Fruit fly (Drosophila melanogaster) whole organism, embryonic: ENCODE data around the gene Inx6.

Experiments
- ATbp ChIP-seq: fragments of 200-800 bp; sonication (Bioruptor generic); optimal IDR thresholded peaks from 2 replicates; lab custom pipeline; 2017; ENCODE audit warnings: missing biosample characterization, mild to moderate bottlenecking, missing genetic modification characterization, missing genetic modification reagents
- Asciz ChIP-seq: fragments of 200-800 bp; sonication (Bioruptor generic); optimal IDR thresholded peaks from 2 replicates; lab custom pipeline; 2017; ENCODE audit warnings: missing biosample characterization, mild to moderate bottlenecking, missing genetic modification characterization, missing genetic modification reagents
- B-H1 ChIP-seq: fragments of 200-800 bp; sonication (Bioruptor generic); IDR thresholded peaks from 3 replicates; pipeline ENCODE4 v1.3.6; 2022; ENCODE audit warnings: missing biosample characterization, missing genetic modification characterization
- Blimp-1 ChIP-seq: fragments of 200-800 bp; sonication (Bioruptor generic); optimal IDR thresholded peaks from 3 replicates; lab custom pipeline; 2018; ENCODE audit warnings: missing biosample characterization, missing genetic modification characterization, mild to moderate bottlenecking, moderate library complexity, missing genetic modification reagents
- C15 ChIP-seq: fragments of 200-800 bp; sonication (Bioruptor generic); IDR thresholded peaks from 3 replicates; pipeline ENCODE4 v1.3.6; 2022; ENCODE audit warnings: missing biosample characterization, missing genetic modification characterization
- CG10147 ChIP-seq: fragments of 200-800 bp; sonication (Bioruptor generic); optimal IDR thresholded peaks from 2 replicates; lab custom pipeline; 2019; ENCODE audit warnings: missing biosample characterization, mild to moderate bottlenecking, missing genetic modification characterization, moderate library complexity
- CG10321 ChIP-seq: fragments of 200-800 bp; sonication (Bioruptor generic); IDR thresholded peaks from 2 replicates; pipeline ENCODE4 v1.3.6; 2022; ENCODE audit warnings: missing biosample characterization, missing genetic modification characterization
- CG10654 ChIP-seq: fragments of 200-800 bp; sonication (Bioruptor generic); optimal IDR thresholded peaks from 2 replicates; lab custom pipeline; 2016; ENCODE audit warnings: missing biosample characterization, missing genetic modification characterization
- CG11696 ChIP-seq: fragments of 200-800 bp; sonication (Bioruptor generic); IDR thresholded peaks from 2 replicates; pipeline ENCODE4 v1.3.6; 2022; ENCODE audit warnings: missing biosample characterization, missing genetic modification characterization
- CG12942 ChIP-seq: fragments of 200-800 bp; sonication (Bioruptor generic); optimal IDR thresholded peaks from 3 replicates; lab custom pipeline; 2016; ENCODE audit warnings: missing biosample characterization, missing genetic modification characterization
- CG13775 ChIP-seq: fragments of 200-800 bp; sonication (Bioruptor generic); optimal IDR thresholded peaks from 3 replicates; lab custom pipeline; 2017; ENCODE audit warnings: missing biosample characterization, mild to moderate bottlenecking, missing genetic modification characterization
- CG1647 ChIP-seq: fragments of 200-800 bp; sonication (Bioruptor generic); optimal IDR thresholded peaks from 3 replicates; lab custom pipeline; 2016; ENCODE audit warnings: missing biosample characterization, missing genetic modification characterization
- CG2116 ChIP-seq: fragments of 200-800 bp; sonication (Bioruptor generic); optimal IDR thresholded peaks from 3 replicates; lab custom pipeline; 2018; ENCODE audit warnings: missing biosample characterization, mild to moderate bottlenecking, missing genetic modification characterization
- CG2129 ChIP-seq: fragments of 200-800 bp; sonication (Bioruptor generic); IDR thresholded peaks from 2 replicates; pipeline ENCODE4 v1.3.6; 2022; ENCODE audit warnings: missing biosample characterization, missing genetic modification characterization; ENCODE audit not compliant: partially characterized antibody
- CG30020 ChIP-seq: fragments of 200-800 bp; optimal IDR thresholded peaks from 2 replicates; lab custom pipeline; 2019; ENCODE audit warnings: missing biosample characterization, mild to moderate bottlenecking, missing genetic modification characterization, moderate library complexity
- CG31441 ChIP-seq: fragments of 200-800 bp; sonication (Bioruptor generic); IDR thresholded peaks from 2 replicates; pipeline ENCODE4 v1.3.6; 2022; ENCODE audit warnings: missing biosample characterization, missing genetic modification characterization
- CG43689 ChIP-seq: fragments of 200-800 bp; sonication (Bioruptor generic); IDR thresholded peaks from 2 replicates; pipeline ENCODE4 v1.3.6; 2022; ENCODE audit warnings: missing biosample characterization, missing genetic modification characterization
- CG4730 ChIP-seq: fragments of 200-800 bp; sonication (Bioruptor generic); IDR thresholded peaks from 2 replicates; pipeline ENCODE4 v1.3.6; 2022; ENCODE audit warnings: missing biosample characterization, missing genetic modification characterization
- CG5180 ChIP-seq: fragments of 200-800 bp; sonication (Bioruptor generic); optimal IDR thresholded peaks from 3 replicates; lab custom pipeline; 2017; ENCODE audit warnings: missing biosample characterization, missing genetic modification characterization, mild to moderate bottlenecking, moderate library complexity, missing genetic modification reagents
- CG6175 ChIP-seq: fragments of 200-800 bp; sonication (Bioruptor generic); IDR thresholded peaks from 3 replicates; pipeline ENCODE4 v1.3.6; 2022; ENCODE audit warnings: missing biosample characterization, missing genetic modification characterization
- CG6854 ChIP-seq: fragments of 200-800 bp; sonication (Bioruptor generic); optimal IDR thresholded peaks from 3 replicates; lab custom pipeline; 2017; ENCODE audit warnings: missing biosample characterization, mild to moderate bottlenecking, missing genetic modification characterization
- CG7556 ChIP-seq: fragments of 200-800 bp; sonication (Bioruptor generic); optimal IDR thresholded peaks from 2 replicates; lab custom pipeline; 2017; ENCODE audit warnings: missing biosample characterization, mild to moderate bottlenecking, missing genetic modification characterization
- D ChIP-seq, 2 experiments: fragments of 200-800 bp in 1 of 2; fragments of >200 bp in 1 of 2; sonication (Bioruptor generic) in 1 of 2; optimal IDR thresholded peaks; 2 replicates in 1 of 2; 3 replicates in 1 of 2; lab custom pipeline; 2017; ENCODE audit warnings: mild to moderate bottlenecking in 1 of 2, missing biosample characterization in 1 of 2, missing genetic modification characterization in 1 of 2, missing genetic modification reagents in 1 of 2
- Deaf1 ChIP-seq: fragments of 200-800 bp; optimal IDR thresholded peaks from 3 replicates; lab custom pipeline; 2019; ENCODE audit warnings: missing biosample characterization, mild to moderate bottlenecking, missing genetic modification characterization, moderate library complexity
- Dref ChIP-seq: fragments of 200-800 bp; sonication (Bioruptor generic); IDR thresholded peaks from 2 replicates; pipeline ENCODE4 v1.3.6; 2022; ENCODE audit warnings: missing biosample characterization, missing genetic modification characterization
- Fer2 ChIP-seq: fragments of 200-800 bp; sonication (Bioruptor generic); optimal IDR thresholded peaks from 2 replicates; lab custom pipeline; 2018; ENCODE audit warnings: missing biosample characterization, mild to moderate bottlenecking, missing genetic modification characterization, moderate library complexity
- Gsc ChIP-seq: fragments of 200-800 bp; sonication (Bioruptor generic); IDR thresholded peaks from 2 replicates; pipeline ENCODE4 v1.3.6; 2022; ENCODE audit warnings: missing biosample characterization, missing genetic modification characterization
- HLHmδ ChIP-seq: fragments of 200-800 bp; sonication (Bioruptor generic); optimal IDR thresholded peaks from 2 replicates; lab custom pipeline; 2018; ENCODE audit warnings: missing biosample characterization, mild to moderate bottlenecking, missing genetic modification characterization, moderate library complexity
- Hr39 ChIP-seq: fragments of >200 bp; optimal IDR thresholded peaks from 2 replicates; lab custom pipeline; 2017
- Nf-YA ChIP-seq: fragments of 200-800 bp; sonication (Bioruptor generic); IDR thresholded peaks from 2 replicates; pipeline ENCODE4 v1.3.6; 2022; ENCODE audit warnings: missing biosample characterization, missing genetic modification characterization
- Side ChIP-seq: fragments of 200-800 bp; sonication (Bioruptor generic); optimal IDR thresholded peaks from 2 replicates; lab custom pipeline; 2016; ENCODE audit warnings: missing biosample characterization, missing genetic modification characterization
- TFAM ChIP-seq: fragments of 200-800 bp; sonication (Bioruptor generic); optimal IDR thresholded peaks from 2 replicates; lab custom pipeline; 2017; ENCODE audit warnings: missing biosample characterization, missing genetic modification characterization, inconsistent platforms
- Xrp1 ChIP-seq: fragments of 200-800 bp; sonication (Bioruptor generic); IDR thresholded peaks from 2 replicates; pipeline ENCODE4 v1.3.6; 2022; ENCODE audit warnings: missing biosample characterization, missing genetic modification characterization
- YL-1 ChIP-seq: fragments of 200-800 bp; sonication (Bioruptor generic); optimal IDR thresholded peaks from 3 replicates; lab custom pipeline; 2017; ENCODE audit warnings: missing biosample characterization, mild to moderate bottlenecking, missing genetic modification characterization
- abd-A ChIP-seq: fragments of 200-800 bp; sonication (Bioruptor generic); optimal IDR thresholded peaks from 3 replicates; lab custom pipeline; 2019; ENCODE audit warnings: missing biosample characterization, mild to moderate bottlenecking, missing genetic modification characterization, moderate library complexity
- ato ChIP-seq: fragments of 200-800 bp; sonication (Bioruptor generic); IDR thresholded peaks from 2 replicates; pipeline ENCODE4 v1.3.6; 2022; ENCODE audit warnings: missing biosample characterization, missing genetic modification characterization; ENCODE audit not compliant: partially characterized antibody
- br ChIP-seq: fragments of >200 bp; optimal IDR thresholded peaks from 2 replicates; lab custom pipeline; 2017
- eve ChIP-seq, 2 experiments: fragments of >200 bp; optimal IDR thresholded peaks; 2 replicates each; lab custom pipeline; 2017; ENCODE audit warnings: missing biosample characterization in 2 of 2, missing genetic modification characterization in 2 of 2
- grau ChIP-seq: fragments of 200-800 bp; optimal IDR thresholded peaks from 3 replicates; lab custom pipeline; 2019; ENCODE audit warnings: missing biosample characterization, mild to moderate bottlenecking, missing genetic modification characterization, moderate library complexity
- klu ChIP-seq: fragments of 200-800 bp; sonication (Bioruptor generic); IDR thresholded peaks from 2 replicates; pipeline ENCODE4 v1.3.6; 2022; ENCODE audit warnings: missing biosample characterization, missing genetic modification characterization
- org-1 ChIP-seq: fragments of 200-800 bp; sonication (Bioruptor generic); optimal IDR thresholded peaks from 2 replicates; lab custom pipeline; 2017; ENCODE audit warnings: missing biosample characterization, missing genetic modification characterization
- row ChIP-seq: fragments of 200-800 bp; sonication (Bioruptor generic); IDR thresholded peaks from 3 replicates; pipeline ENCODE4 v1.3.6; 2022; ENCODE audit warnings: missing biosample characterization, missing genetic modification characterization
- sc ChIP-seq, 3 experiments: fragments of >200 bp in 2 of 3; fragments of 200-800 bp in 1 of 3; sonication (Bioruptor generic) in 1 of 3; optimal IDR thresholded peaks; 2 replicates in 2 of 3; 3 replicates in 1 of 3; lab custom pipeline; 2017; ENCODE audit warnings: mild to moderate bottlenecking in 1 of 3, missing biosample characterization in 1 of 3, missing genetic modification characterization in 1 of 3, missing genetic modification reagents in 1 of 3
- tin ChIP-seq: fragments of 200-800 bp; sonication (Bioruptor generic); optimal IDR thresholded peaks from 3 replicates; lab custom pipeline; 2016; ENCODE audit warnings: missing biosample characterization, missing genetic modification characterization
- tna ChIP-seq: fragments of 200-800 bp; sonication (Bioruptor generic); IDR thresholded peaks from 2 replicates; pipeline ENCODE4 v1.3.6; 2022; ENCODE audit warnings: missing biosample characterization, missing genetic modification characterization; ENCODE audit not compliant: partially characterized antibody
- tx ChIP-seq: fragments of 200-800 bp; sonication (Bioruptor generic); optimal IDR thresholded peaks from 2 replicates; lab custom pipeline; 2016; ENCODE audit warnings: missing biosample characterization, missing genetic modification characterization
- z ChIP-seq: fragments of 200-800 bp; sonication (Bioruptor generic); IDR thresholded peaks from 3 replicates; pipeline ENCODE4 v1.3.6; 2022; ENCODE audit warnings: missing biosample characterization, missing genetic modification characterization
- zen2 ChIP-seq: fragments of 200-800 bp; sonication (Bioruptor generic); IDR thresholded peaks from 3 replicates; pipeline ENCODE4 v1.3.6; 2022; ENCODE audit warnings: missing biosample characterization, missing genetic modification characterization; ENCODE audit not compliant: partially characterized antibody
- zfh2 ChIP-seq: fragments of 200-800 bp; sonication (Bioruptor generic); optimal IDR thresholded peaks from 2 replicates; lab custom pipeline; 2016; ENCODE audit warnings: missing biosample characterization, missing genetic modification characterization

Inx6 gene

dm6 chrX:20235794-20236513 lies 33.6 kb downstream of the Inx6 start, which contains the start of gene sw (continued):
- no peak for TF ChIP-seq D (optimal IDR thresholded peaks at IDR 0.05; lab: Kevin White, UChicago)
- TF ChIP-seq D (GFP tag; optimal IDR thresholded peaks at IDR 0.05; lab: Kevin White, UChicago): no peak
- no peak for TF ChIP-seq CG6175 (GFP tag; lab: Robert Waterston, UW)
- TF ChIP-seq CG30020 (tag; lab: Kevin White, UChicago): peak; percentile 72
- TF ChIP-seq eve (GFP tag; optimal IDR thresholded peaks at IDR 0.05; lab: Kevin White, UChicago): no peak
- TF ChIP-seq row (GFP tag; lab: Robert Waterston, UW): peak; percentile 94
- peak; percentile 43 for TF ChIP-seq Fer2 (tag; lab: Kevin White, UChicago)
- no peak for TF ChIP-seq CG5180 (GFP tag; lab: Kevin White, UChicago)
- peak; percentile 71 for TF ChIP-seq klu
- TF ChIP-seq CG6854: no peak
- peak; percentile 46 for TF ChIP-seq CG10147 (GFP tag; lab: Kevin White, UChicago)
- peak; percentile 32 for TF ChIP-seq Blimp-1 (GFP tag; lab: Kevin White, UChicago)
- no peak for TF ChIP-seq Deaf1
- TF ChIP-seq z (GFP tag; lab: Robert Waterston, UW): no peak
- no peak for TF ChIP-seq br (lab: Kevin White, UChicago)
- peak; percentile 49 for TF ChIP-seq CG13775
- TF ChIP-seq abd-A (tag; lab: Kevin White, UChicago): no peak
- peak; percentile 85 for TF ChIP-seq zfh2 (GFP tag; lab: Kevin White, UChicago)
- TF ChIP-seq YL-1: peak; percentile 62
- peak; percentile 36 for TF ChIP-seq CG12942 (GFP tag; lab: Kevin White, UChicago)
- no peak for TF ChIP-seq Nf-YA (GFP tag; lab: Robert Waterston, UW)
- TF ChIP-seq CG10321 (GFP tag; lab: Robert Waterston, UW): no peak
- TF ChIP-seq TFAM (GFP tag; lab: Kevin White, UChicago): no peak
- TF ChIP-seq CG10654 (GFP tag; lab: Kevin White, UChicago): peak; percentile 24
- TF ChIP-seq CG2116: peak; percentile 28
- TF ChIP-seq Asciz: no peak
- peak; percentile 27; the same call in 1 of the 2 replicates for TF ChIP-seq CG4730
- no peak for TF ChIP-seq CG11696 (GFP tag; lab: Robert Waterston, UW)
- TF ChIP-seq C15 (GFP tag; lab: Robert Waterston, UW): no peak
- TF ChIP-seq HLHmδ (GFP tag; lab: Kevin White, UChicago): no peak
- peak; percentile 70 for TF ChIP-seq tna (GFP tag; lab: Robert Waterston, UW)
- peak; percentile 80 for TF ChIP-seq zen2 (GFP tag; lab: Robert Waterston, UW)
- peak; percentile 67 for TF ChIP-seq ato
- TF ChIP-seq Side: no peak
- peak; percentile 22 for TF ChIP-seq CG1647 (GFP tag; lab: Kevin White, UChicago)
- TF ChIP-seq ATbp: no peak
- no peak for TF ChIP-seq Gsc
- TF ChIP-seq CG7556: peak; percentile 26
- TF ChIP-seq grau (tag; lab: Kevin White, UChicago): peak; percentile 73
- peak; percentile 75 for TF ChIP-seq CG2129 (GFP tag; lab: Robert Waterston, UW)
- peak; percentile 58 for TF ChIP-seq Xrp1
- TF ChIP-seq B-H1 (GFP tag; lab: Robert Waterston, UW): peak; percentile 19; the same call in 1 of the 3 replicates
- TF ChIP-seq tin (GFP tag; lab: Kevin White, UChicago): peak; percentile 59
- no peak for TF ChIP-seq Hr39
- 0 out of 2 replicates have a peak, but pooled peaks have one; percentile 50 for TF ChIP-seq CG31441
- TF ChIP-seq CG43689 (GFP tag; lab: Robert Waterston, UW): no peak
- no peak for TF ChIP-seq sc (optimal IDR thresholded peaks at IDR 0.05; lab: Kevin White, UChicago)
- peak; percentile 6 for TF ChIP-seq sc (GFP tag; optimal IDR thresholded peaks at IDR 0.05; lab: Kevin White, UChicago)
- peak; percentile 54 for TF ChIP-seq Dref (GFP tag; lab: Robert Waterston, UW)
- peak; percentile 67 for TF ChIP-seq tx (GFP tag; lab: Kevin White, UChicago)
- TF ChIP-seq org-1: no peak
